Fruit fly (Drosophila melanogaster) whole organism, adult: ENCODE measurements around the gene CG14102.

Experiments
- CG5204 ChIP-seq: fragments of 200-800 bp; sonication (Bioruptor generic); optimal IDR thresholded peaks from 2 replicates; lab custom pipeline; 2016; ENCODE audit warnings: missing biosample characterization, missing genetic modification characterization
- CG7101 ChIP-seq: fragments of 200-800 bp; sonication (Bioruptor generic); optimal IDR thresholded peaks from 2 replicates; lab custom pipeline; 2018; ENCODE audit warnings: missing biosample characterization, mild to moderate bottlenecking, missing genetic modification characterization, moderate library complexity
- Mnt ChIP-seq: fragments of 200-800 bp; sonication (Bioruptor generic); optimal IDR thresholded peaks from 2 replicates; lab custom pipeline; 2016; ENCODE audit warnings: missing biosample characterization, mild to moderate bottlenecking, missing genetic modification characterization
- toe ChIP-seq: fragments of 200-800 bp; sonication (Bioruptor generic); optimal IDR thresholded peaks from 2 replicates; lab custom pipeline; 2016; ENCODE audit warnings: missing biosample characterization, missing genetic modification characterization

DNA sequence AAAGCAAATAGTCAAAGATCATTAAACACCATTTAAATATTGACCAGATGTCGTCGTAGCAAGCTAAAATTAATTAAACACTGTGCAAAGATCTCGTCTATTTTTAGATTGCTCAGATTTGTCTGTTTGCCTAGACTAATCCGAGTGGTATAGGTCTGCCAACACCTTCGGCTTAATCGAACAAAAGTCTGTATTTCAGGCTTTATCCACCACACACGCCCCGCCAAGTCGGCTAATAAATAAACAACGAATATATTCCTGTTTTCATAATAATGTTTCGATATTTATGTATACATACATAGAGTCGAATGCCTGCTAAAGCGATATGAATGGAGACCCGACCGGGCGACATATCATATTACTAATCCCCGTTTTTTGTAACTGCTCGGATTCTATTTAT lies 22.6 kb downstream of the CG14102 start:
- TF ChIP-seq CG5204 (GFP tag; lab: Kevin White, UChicago) (no peak), CG7101 (no peak), Mnt (GFP tag; lab: Kevin White, UChicago) (no peak), toe (GFP tag; lab: Kevin White, UChicago) (no peak)
